Worm (Caenorhabditis elegans) whole organism, mixed stage, embryonic: ENCODE results near the gene C17G10.13.
A peak's percentile ranks its signal among the peaks of the same experiment; 100 is the strongest.

Source experiments
- M03D4.4 ChIP-seq: sonication (generic microtip); optimal IDR thresholded peaks from 2 replicates; lab custom pipeline; 2017; ENCODE audit warnings: mild to moderate bottlenecking, missing genetic modification characterization, missing compliant biosample characterization
- bed-3 ChIP-seq: fragments of 200-800 bp; sonication (Bioruptor generic); optimal IDR thresholded peaks from 3 replicates; lab custom pipeline; 2018; ENCODE audit warnings: mild to moderate bottlenecking, missing genetic modification characterization, moderate library complexity, missing compliant biosample characterization
- blmp-1 ChIP-seq: fragments of 150-350 bp; optimal IDR thresholded peaks from 2 replicates; lab custom pipeline; 2014; ENCODE audit warnings: missing biosample characterization, missing genetic modification characterization
- ceh-39 ChIP-seq: fragments of 150-350 bp; optimal IDR thresholded peaks from 2 replicates; lab custom pipeline; 2014; ENCODE audit warnings: missing biosample characterization, missing genetic modification characterization
- ceh-43 ChIP-seq: fragments of 200-800 bp; sonication (Bioruptor generic); optimal IDR thresholded peaks from 2 replicates; lab custom pipeline; 2018; ENCODE audit warnings: mild to moderate bottlenecking, missing genetic modification characterization, moderate library complexity, missing compliant biosample characterization
- ceh-83 ChIP-seq: fragments of 200-800 bp; sonication (Bioruptor generic); optimal IDR thresholded peaks from 2 replicates; lab custom pipeline; 2018; ENCODE audit warnings: mild to moderate bottlenecking, missing genetic modification characterization, missing compliant biosample characterization
- ces-1 ChIP-seq: fragments of 150-350 bp; optimal IDR thresholded peaks from 2 replicates; lab custom pipeline; 2014; ENCODE audit warnings: missing biosample characterization, missing genetic modification reagents, missing genetic modification characterization
- cnd-1 ChIP-seq: fragments of 200-800 bp; sonication (Bioruptor generic); optimal IDR thresholded peaks from 2 replicates; lab custom pipeline; 2018; ENCODE audit warnings: mild to moderate bottlenecking, missing genetic modification characterization, missing compliant biosample characterization
- drap-1 ChIP-seq: fragments of 200-800 bp; sonication (Bioruptor generic); optimal IDR thresholded peaks from 3 replicates; lab custom pipeline; 2018; ENCODE audit warnings: mild to moderate bottlenecking, missing genetic modification characterization, missing compliant biosample characterization
- elt-1 ChIP-seq: sonication (generic microtip); optimal IDR thresholded peaks from 2 replicates; lab custom pipeline; 2017; ENCODE audit warnings: missing genetic modification characterization, mild to moderate bottlenecking, missing compliant biosample characterization, antibody characterized with exemption, moderate library complexity, borderline replicate concordance; ENCODE audit not compliant: insufficient read depth
- elt-3 ChIP-seq: fragments of 150-350 bp; optimal IDR thresholded peaks from 2 replicates; lab custom pipeline; 2014; ENCODE audit warnings: missing biosample characterization, missing genetic modification characterization
- flh-1 ChIP-seq: fragments of 200-800 bp; sonication (Bioruptor generic); optimal IDR thresholded peaks from 2 replicates; lab custom pipeline; 2018; ENCODE audit warnings: mild to moderate bottlenecking, missing genetic modification characterization, moderate library complexity, missing compliant biosample characterization
- ham-2 ChIP-seq: fragments of 200-800 bp; sonication (Bioruptor generic); optimal IDR thresholded peaks from 2 replicates; lab custom pipeline; 2018; ENCODE audit warnings: mild to moderate bottlenecking, missing genetic modification characterization, missing compliant biosample characterization
- hlh-1 ChIP-seq: fragments of 150-350 bp; optimal IDR thresholded peaks from 2 replicates; lab custom pipeline; 2014; ENCODE audit warnings: missing biosample characterization, missing genetic modification reagents, missing genetic modification characterization
- lin-13 ChIP-seq: fragments of 150-350 bp; optimal IDR thresholded peaks from 2 replicates; lab custom pipeline; 2014; ENCODE audit warnings: missing biosample characterization, missing genetic modification characterization
- lin-32 ChIP-seq: fragments of 200-800 bp; sonication (Bioruptor generic); optimal IDR thresholded peaks from 2 replicates; lab custom pipeline; 2018; ENCODE audit warnings: mild to moderate bottlenecking, missing genetic modification characterization, missing compliant biosample characterization
- mab-5 ChIP-seq: fragments of 150-350 bp; optimal IDR thresholded peaks from 2 replicates; lab custom pipeline; 2014; ENCODE audit warnings: missing biosample characterization, missing genetic modification characterization
- mep-1 ChIP-seq: fragments of 150-350 bp; optimal IDR thresholded peaks from 2 replicates; lab custom pipeline; 2017; ENCODE audit warnings: missing biosample characterization, missing genetic modification reagents, missing genetic modification characterization, inconsistent platforms
- mls-2 ChIP-seq: sonication (generic microtip); optimal IDR thresholded peaks from 2 replicates; lab custom pipeline; 2016; ENCODE audit warnings: mild to moderate bottlenecking, missing genetic modification characterization, moderate library complexity, missing compliant biosample characterization
- nhr-12 ChIP-seq: fragments of 150-350 bp; optimal IDR thresholded peaks from 2 replicates; lab custom pipeline; 2014; ENCODE audit warnings: missing biosample characterization, missing genetic modification characterization
- nhr-2 ChIP-seq: fragments of 150-350 bp; optimal IDR thresholded peaks from 2 replicates; lab custom pipeline; 2014; ENCODE audit warnings: missing biosample characterization, missing genetic modification characterization
- nhr-237 ChIP-seq: fragments of 150-350 bp; optimal IDR thresholded peaks from 2 replicates; lab custom pipeline; 2014; ENCODE audit warnings: missing biosample characterization, missing genetic modification characterization
- nhr-28 ChIP-seq: fragments of 150-350 bp; optimal IDR thresholded peaks from 2 replicates; lab custom pipeline; 2014; ENCODE audit warnings: missing biosample characterization, missing genetic modification characterization
- nhr-76 ChIP-seq: sonication (generic microtip); optimal IDR thresholded peaks from 2 replicates; lab custom pipeline; 2017; ENCODE audit warnings: missing biosample characterization, missing genetic modification characterization
- pha-4 ChIP-seq: fragments of 150-350 bp; optimal IDR thresholded peaks from 2 replicates; lab custom pipeline; 2018; ENCODE audit warnings: missing biosample characterization, missing genetic modification reagents, missing genetic modification characterization
- sem-2 ChIP-seq: fragments of 200-800 bp; sonication (Bioruptor generic); optimal IDR thresholded peaks from 2 replicates; lab custom pipeline; 2018; ENCODE audit warnings: mild to moderate bottlenecking, missing genetic modification characterization, missing compliant biosample characterization
- snpc-4 ChIP-seq: fragments of 150-350 bp; optimal IDR thresholded peaks from 2 replicates; lab custom pipeline; 2014; ENCODE audit warnings: missing biosample characterization, missing genetic modification characterization
- sptf-1 ChIP-seq: sonication (generic microtip); optimal IDR thresholded peaks from 2 replicates; lab custom pipeline; 2017; ENCODE audit warnings: mild to moderate bottlenecking, missing genetic modification characterization, moderate library complexity, missing compliant biosample characterization
- tbx-8 ChIP-seq: fragments of 200-800 bp; sonication (Bioruptor generic); optimal IDR thresholded peaks from 2 replicates; lab custom pipeline; 2018; ENCODE audit warnings: mild to moderate bottlenecking, missing genetic modification characterization, moderate library complexity, missing compliant biosample characterization
- unc-120 ChIP-seq: sonication (generic microtip); optimal IDR thresholded peaks from 2 replicates; lab custom pipeline; 2017; ENCODE audit warnings: missing genetic modification characterization, missing compliant biosample characterization; ENCODE audit not compliant: poor library complexity, severe bottlenecking
- unc-39 ChIP-seq: fragments of 150-350 bp; optimal IDR thresholded peaks from 2 replicates; lab custom pipeline; 2014; ENCODE audit warnings: missing biosample characterization, missing genetic modification characterization
- unc-62 ChIP-seq: fragments of 150-350 bp; optimal IDR thresholded peaks from 2 replicates; lab custom pipeline; 2014; ENCODE audit warnings: missing biosample characterization, missing genetic modification reagents, missing genetic modification characterization
- zip-8 ChIP-seq: fragments of 150-350 bp; optimal IDR thresholded peaks from 2 replicates; lab custom pipeline; 2014; ENCODE audit warnings: missing biosample characterization, missing genetic modification characterization
- ztf-11 ChIP-seq: fragments of 150-350 bp; optimal IDR thresholded peaks from 2 replicates; lab custom pipeline; 2014; ENCODE audit warnings: missing biosample characterization, missing genetic modification characterization

The C17G10.13 gene

DNA sequence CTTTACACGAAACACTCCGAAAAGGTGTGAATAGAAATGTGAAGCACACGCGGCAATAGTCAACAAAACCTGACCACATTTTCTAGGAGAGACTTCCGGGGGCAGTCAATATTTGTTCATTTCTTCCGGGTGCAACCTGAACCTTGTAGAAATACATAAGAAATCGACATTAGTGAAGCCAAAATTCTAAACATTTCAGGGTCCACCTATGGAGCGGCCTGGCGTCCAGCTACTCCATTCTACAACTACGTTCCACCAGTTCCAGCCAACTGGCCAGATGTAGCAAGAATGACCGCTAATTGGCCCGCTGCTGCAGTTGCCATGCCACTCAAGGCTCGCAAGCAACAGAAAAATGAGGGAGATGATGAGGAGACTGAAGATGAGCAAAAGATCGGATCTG, 10.4 kb downstream of the C17G10.13 start:
- TF ChIP-seq blmp-1 (tag; lab: Kevin White, UChicago) (no peak), hlh-1 (tag; lab: Kevin White, UChicago) (no peak), elt-3 (tag; lab: Kevin White, UChicago) (no peak), pha-4 (peak; percentile 1)

DNA sequence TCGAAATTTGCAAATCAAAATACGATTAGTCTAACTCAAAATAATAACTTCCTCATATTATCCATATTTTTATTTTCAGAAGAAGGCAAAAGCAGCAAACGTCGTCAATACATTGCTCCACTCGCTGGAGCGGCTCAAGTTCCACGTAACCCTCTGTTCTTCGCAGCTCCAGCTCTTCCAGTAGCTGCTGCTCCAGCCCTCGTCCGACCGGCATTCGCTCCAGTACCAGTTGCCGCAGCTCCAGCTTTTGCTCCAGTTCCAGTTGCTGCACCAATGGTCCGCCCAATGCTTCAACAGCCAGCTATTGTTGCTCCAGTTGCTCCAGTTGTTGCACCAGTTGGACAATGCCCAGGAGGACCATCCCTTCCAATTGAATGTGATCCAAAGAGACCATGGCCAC, 10.9 kb downstream of the C17G10.13 start:
- TF ChIP-seq nhr-237 (tag; lab: Kevin White, UChicago) (no peak), nhr-28 (tag; lab: Kevin White, UChicago) (no peak), unc-62 (no peak), mls-2 (tag; lab: Kevin White, UChicago) (no peak), ham-2 (GFP tag; lab: Kevin White, UChicago) (no peak), cnd-1 (no peak), mab-5 (tag; lab: Kevin White, UChicago) (no peak), drap-1 (no peak), hlh-1 (tag; lab: Kevin White, UChicago) (no peak), unc-39 (tag; lab: Kevin White, UChicago) (no peak), snpc-4 (tag; lab: Kevin White, UChicago) (no peak), mep-1 (tag; lab: Kevin White, UChicago) (no peak), tbx-8 (GFP tag; lab: Kevin White, UChicago) (no peak), ceh-39 (tag; lab: Kevin White, UChicago) (no peak), nhr-12 (no peak), lin-32 (no peak)

DNA sequence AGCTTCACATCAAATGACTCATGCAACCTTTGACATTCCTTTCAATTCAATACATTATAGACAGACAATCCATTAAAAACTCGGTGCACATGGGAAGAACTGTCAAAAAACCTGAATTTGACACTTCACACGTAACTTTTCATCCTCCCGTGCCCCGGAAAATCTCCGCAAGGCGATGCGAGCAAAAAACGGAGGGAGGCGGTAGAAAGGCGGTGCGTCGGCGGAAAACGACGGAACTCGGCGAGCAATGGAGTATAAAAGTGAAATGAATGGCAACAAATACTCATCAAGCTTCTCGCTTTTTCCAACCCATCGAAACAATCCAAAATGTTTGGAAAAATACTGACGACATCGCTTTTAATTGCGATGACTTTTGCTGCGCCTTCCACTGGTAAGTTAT, 11.6 kb downstream of the C17G10.13 start, which contains the start of gene T25E4.1:
T25E4.1 (plus strand) TSS at position 301 of the 400 bp plus-strand sequence.
- TF ChIP-seq ceh-43 (GFP tag; lab: Kevin White, UChicago), result no peak
- TF ChIP-seq elt-1, result no peak
- TF ChIP-seq nhr-2 (tag; lab: Kevin White, UChicago), result no peak
- TF ChIP-seq unc-39 (tag; lab: Kevin White, UChicago), result no peak
- no peak for TF ChIP-seq pha-4
- TF ChIP-seq, all 35 proteins: peak for 0

DNA sequence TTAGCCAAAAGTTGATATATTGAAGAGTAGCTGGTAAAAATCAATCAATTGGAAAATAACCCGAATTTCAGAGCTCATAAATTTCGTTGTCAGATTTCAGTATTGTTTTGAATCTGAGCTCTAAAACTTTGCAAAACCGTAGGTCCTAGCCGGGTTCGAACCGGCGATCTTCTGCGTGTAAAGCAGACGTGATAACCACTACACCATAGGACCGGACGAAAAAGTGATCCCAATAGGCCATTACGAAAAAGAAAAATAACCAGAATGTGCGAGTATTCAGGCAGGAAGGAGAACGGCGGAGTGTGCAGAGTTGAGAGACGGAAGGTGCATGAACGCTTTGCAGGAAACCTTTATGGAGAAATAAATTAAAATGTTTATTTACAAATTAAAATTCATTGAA, 12.5 kb downstream of the C17G10.13 start:
- TF ChIP-seq bed-3 (GFP tag; lab: Kevin White, UChicago) (no peak), mep-1 (tag; lab: Kevin White, UChicago) (no peak), nhr-76 (no peak), flh-1 (GFP tag; lab: Kevin White, UChicago) (peak; percentile 19), lin-13 (tag; lab: Kevin White, UChicago) (no peak), zip-8 (tag; lab: Kevin White, UChicago) (no peak), nhr-237 (tag; lab: Kevin White, UChicago) (no peak), sptf-1 (tag; lab: Kevin White, UChicago) (peak; percentile 68), ceh-39 (tag; lab: Kevin White, UChicago) (no peak), ceh-83 (GFP tag; lab: Kevin White, UChicago) (peak; percentile 75), unc-120 (tag; lab: Kevin White, UChicago) (peak; percentile 24), hlh-1 (tag; lab: Kevin White, UChicago) (no peak), lin-32 (peak; percentile 28), pha-4 (no peak), snpc-4 (tag; lab: Kevin White, UChicago) (no peak), nhr-12 (no peak), elt-1 (no peak), drap-1 (peak; percentile 58), blmp-1 (tag; lab: Kevin White, UChicago) (no peak), ham-2 (GFP tag; lab: Kevin White, UChicago) (peak; percentile 50), sem-2 (GFP tag; lab: Kevin White, UChicago) (peak; percentile 21), nhr-28 (tag; lab: Kevin White, UChicago) (no peak), cnd-1 (peak; percentile 48), unc-62 (no peak), M03D4.4 (peak; percentile 70), ces-1 (GFP tag; lab: Kevin White, UChicago) (no peak)
- TF ChIP-seq, all 35 proteins: peak for 10

DNA sequence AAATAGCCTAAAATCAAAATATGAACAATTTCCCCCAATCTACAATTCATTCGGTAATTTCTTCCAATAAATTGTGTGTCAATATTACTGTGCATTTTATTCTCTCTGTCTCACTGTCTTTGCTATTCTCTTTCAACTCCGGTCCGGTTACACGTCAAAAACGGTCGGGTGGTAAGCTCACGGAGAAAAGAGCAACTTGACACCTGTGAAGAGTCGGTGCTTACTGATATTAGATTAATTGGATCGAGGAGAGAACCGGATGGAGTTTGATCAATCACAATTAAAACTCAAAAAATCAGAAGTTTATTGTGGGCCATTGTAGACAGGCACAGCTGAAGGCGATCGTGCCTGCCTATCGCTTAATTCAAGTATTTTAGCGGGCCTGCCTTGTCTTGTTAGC, 14.7 kb downstream of the C17G10.13 start:
- TF ChIP-seq nhr-76 (no peak), M03D4.4 (no peak), mls-2 (tag; lab: Kevin White, UChicago) (no peak), ceh-83 (GFP tag; lab: Kevin White, UChicago) (no peak), elt-1 (no peak), blmp-1 (tag; lab: Kevin White, UChicago) (no peak), unc-120 (tag; lab: Kevin White, UChicago) (no peak), ceh-39 (tag; lab: Kevin White, UChicago) (no peak), flh-1 (GFP tag; lab: Kevin White, UChicago) (no peak), ces-1 (GFP tag; lab: Kevin White, UChicago) (no peak), ztf-11 (no peak)
